Worm (Caenorhabditis elegans) whole organism, young adult: ENCODE measurements around the gene Y47D7A.2.

Experiments used
- B0035.1 ChIP-seq: sonication (generic microtip); optimal IDR thresholded peaks from 2 replicates; lab custom pipeline; 2016; ENCODE audit warnings: missing genetic modification characterization, mild to moderate bottlenecking, missing compliant biosample characterization, missing genotype, missing genetic modification reagents
- C06A6.2 ChIP-seq: fragments of 200-800 bp; sonication (Bioruptor generic); conservative IDR thresholded peaks from 2 replicates; pipeline ENCODE4 v1.3.6; 2022; ENCODE audit warnings: missing genetic modification characterization, missing compliant biosample characterization
- F22D6.2 ChIP-seq: sonication (generic microtip); optimal IDR thresholded peaks from 2 replicates; lab custom pipeline; 2016; ENCODE audit warnings: mild to moderate bottlenecking, missing genetic modification characterization, missing compliant biosample characterization
- F37B4.10 ChIP-seq: fragments of 200-800 bp; sonication (Bioruptor generic); IDR thresholded peaks from 2 replicates; pipeline ENCODE4 v1.3.6; 2022; ENCODE audit warnings: missing genetic modification characterization, missing compliant biosample characterization
- F55B11.4 ChIP-seq: sonication (generic microtip); optimal IDR thresholded peaks from 2 replicates; lab custom pipeline; 2016; ENCODE audit warnings: missing compliant biosample characterization, missing genetic modification characterization, borderline replicate concordance; ENCODE audit not compliant: insufficient read depth
- T26A5.8 ChIP-seq: sonication (generic microtip); optimal IDR thresholded peaks from 2 replicates; lab custom pipeline; 2016; ENCODE audit warnings: missing genetic modification characterization, missing compliant biosample characterization
- Y53G8AR.9 ChIP-seq: fragments of 200-800 bp; sonication (Bioruptor generic); conservative IDR thresholded peaks from 2 replicates; pipeline ENCODE4 v1.3.6; 2022; ENCODE audit warnings: missing genetic modification reagents, missing genetic modification characterization, missing compliant biosample characterization
- Y56A3A.18 ChIP-seq: fragments of 200-800 bp; sonication (Bioruptor generic); IDR thresholded peaks from 2 replicates; pipeline ENCODE4 v1.3.6; 2022; ENCODE audit warnings: missing genetic modification reagents, missing genetic modification characterization, missing compliant biosample characterization
- Y67H2A.10 ChIP-seq: fragments of 200-800 bp; sonication (Bioruptor generic); conservative IDR thresholded peaks from 2 replicates; pipeline ENCODE4 v1.3.6; 2022; ENCODE audit warnings: missing genetic modification reagents, missing genetic modification characterization, missing compliant biosample characterization
- akir-1 ChIP-seq: fragments of 200-800 bp; sonication (Bioruptor generic); optimal IDR thresholded peaks from 2 replicates; lab custom pipeline; 2018; ENCODE audit warnings: mild to moderate bottlenecking, missing genetic modification characterization, moderate library complexity, missing compliant biosample characterization
- ama-1 ChIP-seq, 3 experiments: fragments of 150-350 bp in 1 of 3; sonication (generic microtip) in 2 of 3; optimal IDR thresholded peaks; 2 replicates each; lab custom pipeline; 2014 to 2018; ENCODE audit warnings: missing biosample characterization in 2 of 3, missing genetic modification characterization in 2 of 3, missing genetic modification reagents in 2 of 3
- aptf-2 ChIP-seq: fragments of 200-800 bp; sonication (Bioruptor generic); conservative IDR thresholded peaks from 2 replicates; pipeline ENCODE4 v1.3.6; 2022; ENCODE audit warnings: missing genetic modification reagents, missing genetic modification characterization, missing compliant biosample characterization
- aptf-3 ChIP-seq: fragments of 200-800 bp; sonication (Bioruptor generic); IDR thresholded peaks from 2 replicates; pipeline ENCODE4 v1.3.6; 2022; ENCODE audit warnings: missing genetic modification characterization, missing compliant biosample characterization
- atf-7 ChIP-seq: sonication (generic microtip); optimal IDR thresholded peaks from 2 replicates; lab custom pipeline; 2017; ENCODE audit warnings: mild to moderate bottlenecking, missing genetic modification characterization, missing compliant biosample characterization
- attf-5 ChIP-seq: fragments of 200-800 bp; sonication (Bioruptor generic); optimal IDR thresholded peaks from 2 replicates; lab custom pipeline; 2018; ENCODE audit warnings: mild to moderate bottlenecking, missing genetic modification characterization, missing compliant biosample characterization
- attf-6 ChIP-seq: fragments of 200-800 bp; sonication (Bioruptor generic); IDR thresholded peaks from 2 replicates; pipeline ENCODE4 v1.3.6; 2022; ENCODE audit warnings: missing genetic modification reagents, missing genetic modification characterization, missing compliant biosample characterization
- ccch-3 ChIP-seq: fragments of 200-800 bp; sonication (Bioruptor generic); optimal IDR thresholded peaks from 2 replicates; lab custom pipeline; 2018; ENCODE audit warnings: mild to moderate bottlenecking, missing genetic modification characterization, missing compliant biosample characterization
- ceh-100 ChIP-seq: fragments of 200-800 bp; sonication (Bioruptor generic); IDR thresholded peaks from 2 replicates; pipeline ENCODE4 v1.3.6; 2022; ENCODE audit warnings: missing genetic modification reagents, missing genetic modification characterization, missing compliant biosample characterization
- ceh-79 ChIP-seq: sonication (generic microtip); optimal IDR thresholded peaks from 2 replicates; lab custom pipeline; 2017; ENCODE audit warnings: mild to moderate bottlenecking, missing genetic modification characterization, missing compliant biosample characterization
- ceh-91 ChIP-seq: fragments of 200-800 bp; sonication (Bioruptor generic); IDR thresholded peaks from 2 replicates; pipeline ENCODE4 v1.3.6; 2022; ENCODE audit warnings: missing genetic modification reagents, missing genetic modification characterization, missing compliant biosample characterization
- efl-1 ChIP-seq: fragments of 150-350 bp; optimal IDR thresholded peaks from 2 replicates; lab custom pipeline; 2014; ENCODE audit warnings: missing biosample characterization, missing genetic modification reagents, missing genetic modification characterization
- egl-18 ChIP-seq: fragments of 200-800 bp; sonication (Bioruptor generic); IDR thresholded peaks from 2 replicates; pipeline ENCODE4 v1.3.6; 2022; ENCODE audit warnings: missing genetic modification reagents, missing genetic modification characterization, missing compliant biosample characterization
- fkh-3 ChIP-seq: sonication (generic microtip); optimal IDR thresholded peaks from 2 replicates; lab custom pipeline; 2016; ENCODE audit warnings: mild to moderate bottlenecking, missing genetic modification characterization, missing compliant biosample characterization
- gei-17 ChIP-seq: fragments of 200-800 bp; sonication (Bioruptor generic); optimal IDR thresholded peaks from 2 replicates; lab custom pipeline; 2018; ENCODE audit warnings: mild to moderate bottlenecking, missing genetic modification characterization, missing compliant biosample characterization
- him-1 ChIP-seq: sonication (generic microtip); optimal IDR thresholded peaks from 2 replicates; lab custom pipeline; 2016; ENCODE audit warnings: missing genotype, missing genetic modification reagents, missing genetic modification characterization, missing compliant biosample characterization
- hlh-12 ChIP-seq: sonication (generic microtip); optimal IDR thresholded peaks from 2 replicates; lab custom pipeline; 2016; ENCODE audit warnings: missing genetic modification characterization, missing compliant biosample characterization
- hmg-20 ChIP-seq: fragments of 200-800 bp; sonication (Bioruptor generic); IDR thresholded peaks from 2 replicates; pipeline ENCODE4 v1.3.6; 2022; ENCODE audit warnings: missing genetic modification reagents, missing genetic modification characterization, missing compliant biosample characterization
- let-526 ChIP-seq: fragments of 200-800 bp; sonication (Bioruptor generic); IDR thresholded peaks from 2 replicates; pipeline ENCODE4 v1.3.6; 2022; ENCODE audit warnings: missing genetic modification reagents, missing genetic modification characterization, missing compliant biosample characterization
- lin-54 ChIP-seq: fragments of 200-800 bp; sonication (Bioruptor generic); optimal IDR thresholded peaks from 2 replicates; lab custom pipeline; 2018; ENCODE audit warnings: mild to moderate bottlenecking, missing genetic modification characterization, missing compliant biosample characterization
- lir-1 ChIP-seq: fragments of 200-800 bp; sonication (Bioruptor generic); conservative IDR thresholded peaks from 2 replicates; pipeline ENCODE4 v1.3.6; 2022; ENCODE audit warnings: missing genetic modification reagents, missing genetic modification characterization, missing compliant biosample characterization
- mcd-1 ChIP-seq: fragments of 200-800 bp; sonication (Bioruptor generic); IDR thresholded peaks from 2 replicates; pipeline ENCODE4 v1.3.6; 2022; ENCODE audit warnings: missing genetic modification reagents, missing genetic modification characterization, missing compliant biosample characterization
- mel-28 ChIP-seq: sonication (generic microtip); optimal IDR thresholded peaks from 2 replicates; lab custom pipeline; 2016; ENCODE audit warnings: borderline replicate concordance, mild to moderate bottlenecking, missing genetic modification characterization, missing compliant biosample characterization
- nfya-1 ChIP-seq: sonication (generic microtip); optimal IDR thresholded peaks from 2 replicates; lab custom pipeline; 2017; ENCODE audit warnings: antibody characterized with exemption, missing compliant biosample characterization, missing genetic modification characterization, borderline replicate concordance; ENCODE audit not compliant: insufficient read depth
- nhr-27 ChIP-seq: fragments of 200-800 bp; sonication (Bioruptor generic); optimal IDR thresholded peaks from 2 replicates; lab custom pipeline; 2018; ENCODE audit warnings: mild to moderate bottlenecking, missing genetic modification characterization, moderate library complexity, missing compliant biosample characterization
- nhr-80 ChIP-seq: sonication (generic microtip); optimal IDR thresholded peaks from 2 replicates; lab custom pipeline; 2016; ENCODE audit warnings: missing genetic modification characterization, missing compliant biosample characterization
- nhr-90 ChIP-seq: sonication (generic microtip); optimal IDR thresholded peaks from 2 replicates; lab custom pipeline; 2016; ENCODE audit warnings: missing genotype, mild to moderate bottlenecking, missing genetic modification characterization, missing compliant biosample characterization
- rcor-1 ChIP-seq: fragments of 200-800 bp; sonication (Bioruptor generic); IDR thresholded peaks from 2 replicates; pipeline ENCODE4 v1.3.6; 2022; ENCODE audit warnings: missing genetic modification reagents, missing genetic modification characterization, missing compliant biosample characterization
- rpc-1 ChIP-seq, 2 experiments: fragments of 150-350 bp in 1 of 2; sonication (generic microtip) in 1 of 2; optimal IDR thresholded peaks; 2 replicates each; lab custom pipeline; 2014 to 2018; ENCODE audit warnings: missing biosample characterization in 1 of 2, missing genetic modification characterization in 1 of 2, missing genetic modification reagents in 1 of 2, missing genotype in 1 of 2
- snpc-4 ChIP-seq, 5 experiments: fragments of 150-350 bp in 1 of 5; sonication (generic microtip) in 4 of 5; optimal IDR thresholded peaks; 2 replicates each; lab custom pipeline; 2014 to 2018; ENCODE audit warnings: missing genetic modification characterization in 5 of 5, missing biosample characterization in 3 of 5, antibody characterized with exemption in 2 of 5, mild to moderate bottlenecking in 2 of 5, missing compliant biosample characterization in 2 of 5, missing genotype in 2 of 5, moderate library complexity in 2 of 5, missing genetic modification reagents in 1 of 5
- xnd-1 ChIP-seq: sonication (generic microtip); optimal IDR thresholded peaks from 2 replicates; lab custom pipeline; 2016; ENCODE audit warnings: missing genotype, missing genetic modification reagents, missing genetic modification characterization, missing compliant biosample characterization
- ztf-18 ChIP-seq: sonication (generic microtip); optimal IDR thresholded peaks from 2 replicates; lab custom pipeline; 2016; ENCODE audit warnings: missing genotype, mild to moderate bottlenecking, missing genetic modification characterization, missing compliant biosample characterization
- ztf-22 ChIP-seq: fragments of 200-800 bp; sonication (Bioruptor generic); optimal IDR thresholded peaks from 2 replicates; lab custom pipeline; 2018; ENCODE audit warnings: mild to moderate bottlenecking, missing genetic modification characterization, moderate library complexity, missing compliant biosample characterization
- ztf-25 ChIP-seq: fragments of 200-800 bp; sonication (Bioruptor generic); IDR thresholded peaks from 2 replicates; pipeline ENCODE4 v1.3.6; 2022; ENCODE audit warnings: missing genetic modification reagents, missing genetic modification characterization, missing compliant biosample characterization
- ztf-26 ChIP-seq: sonication (generic microtip); optimal IDR thresholded peaks from 2 replicates; lab custom pipeline; 2017; ENCODE audit warnings: missing genetic modification characterization, missing compliant biosample characterization
- ztf-6 ChIP-seq: fragments of 200-800 bp; sonication (Bioruptor generic); IDR thresholded peaks from 2 replicates; pipeline ENCODE4 v1.3.6; 2022; ENCODE audit warnings: missing genetic modification reagents, missing genetic modification characterization, missing compliant biosample characterization

The Y47D7A.2 gene

DNA sequence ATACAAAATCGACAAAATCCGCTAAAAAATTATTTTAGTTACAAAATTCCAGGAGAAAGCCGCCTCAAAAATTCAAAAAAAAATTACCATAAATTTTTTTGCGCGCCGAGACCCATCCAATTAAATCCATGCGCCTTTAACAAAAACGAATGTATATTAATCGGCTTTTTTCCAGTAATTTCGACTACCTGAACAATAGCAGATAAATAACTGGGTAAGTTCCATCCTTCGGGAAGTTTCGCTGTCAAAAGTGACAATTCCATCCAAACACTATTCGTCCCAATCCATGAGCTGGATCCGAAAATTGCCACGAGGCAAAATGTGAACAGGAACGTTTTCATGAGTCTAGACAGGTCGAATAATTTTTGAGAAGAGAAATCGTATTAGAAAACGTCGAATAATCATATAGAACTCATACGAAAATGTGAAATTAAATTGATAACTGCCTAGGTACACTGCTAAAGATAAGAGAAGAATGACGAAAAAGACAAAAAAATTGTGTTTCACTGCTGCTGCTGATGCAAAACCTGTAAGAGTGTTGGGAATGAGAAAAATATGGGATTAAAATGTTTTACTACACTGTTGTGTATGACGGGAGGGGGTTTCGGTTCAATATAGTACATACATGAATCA, 22.8 kb downstream of the Y47D7A.2 start, which contains the start of gene rft-1:
rft-1 (minus strand) TSS at position 475 of the 633 bp plus-strand sequence.
- peak; percentile 47 for TF ChIP-seq nhr-80
- peak; percentile 40 for TF ChIP-seq him-1 (tag; lab: Kevin White, UChicago)
- no peak for TF ChIP-seq B0035.1 (tag; lab: Kevin White, UChicago)

DNA sequence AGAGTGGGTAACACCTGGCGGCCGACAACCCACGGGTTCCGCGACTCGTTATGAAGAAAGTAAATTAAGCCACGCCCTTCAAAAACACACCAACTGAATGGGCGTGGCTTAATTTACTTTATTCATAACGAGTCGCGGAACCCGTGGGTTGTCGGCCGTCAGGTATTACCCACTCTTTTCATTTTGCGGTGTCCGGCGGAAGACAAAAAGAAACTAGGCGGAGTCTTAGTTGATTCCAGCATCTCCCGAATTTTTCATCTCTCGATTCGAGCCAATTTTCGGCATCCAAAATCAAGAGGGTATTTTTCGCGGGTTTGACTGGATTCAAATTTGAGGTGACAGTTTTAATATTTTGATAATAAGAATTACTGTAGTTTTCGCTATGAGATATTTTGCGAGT, 27.6 kb downstream of the Y47D7A.2 start:
- TF ChIP-seq Y67H2A.10, result no peak
- TF ChIP-seq hlh-12 (tag; lab: Kevin White, UChicago), result no peak
- TF ChIP-seq akir-1 (GFP tag; lab: Kevin White, UChicago), result no peak
- TF ChIP-seq aptf-2 (GFP tag; lab: Robert Waterston, UW), result no peak
- TF ChIP-seq Y56A3A.18 (GFP tag; lab: Robert Waterston, UW), result no peak
- TF ChIP-seq F37B4.10 (GFP tag; lab: Robert Waterston, UW), result no peak
- TF ChIP-seq mel-28 (tag; lab: Kevin White, UChicago), result no peak
- no peak for TF ChIP-seq aptf-3 (GFP tag; lab: Robert Waterston, UW)
- no peak for TF ChIP-seq hmg-20 (GFP tag; lab: Robert Waterston, UW)
- no peak for TF ChIP-seq fkh-3 (tag; lab: Kevin White, UChicago)
- TF ChIP-seq ama-1 (optimal IDR thresholded peaks at IDR 0.05; lab: Kevin White, UChicago), result no peak
- TF ChIP-seq ama-1 (GFP tag; optimal IDR thresholded peaks at IDR 0.05; lab: Kevin White, UChicago), result no peak
- no peak for TF ChIP-seq nfya-1 (tag; lab: Kevin White, UChicago)
- TF ChIP-seq gei-17 (GFP tag; lab: Kevin White, UChicago), result no peak
- no peak for TF ChIP-seq ceh-79 (tag; lab: Kevin White, UChicago)
- TF ChIP-seq nhr-90 (tag; lab: Kevin White, UChicago), result no peak
- TF ChIP-seq snpc-4 (GFP tag; optimal IDR thresholded peaks at IDR 0.05; lab: Kevin White, UChicago), result peak; percentile 91
- TF ChIP-seq snpc-4 (tag; optimal IDR thresholded peaks at IDR 0.05; lab: Kevin White, UChicago), result peak; percentile 35 to 96 (median 93)
- TF ChIP-seq efl-1 (GFP tag; lab: Kevin White, UChicago), result peak; percentile 42
- TF ChIP-seq xnd-1, result peak; percentile 62
- no peak for TF ChIP-seq him-1 (tag; lab: Kevin White, UChicago)
- peak; percentile 50 for TF ChIP-seq lin-54
- peak; percentile 54; the same call in 1 of the 2 replicates for TF ChIP-seq mcd-1
- no peak for TF ChIP-seq F22D6.2 (tag; lab: Kevin White, UChicago)
- TF ChIP-seq nhr-27 (tag; lab: Kevin White, UChicago), result no peak
- no peak for TF ChIP-seq ztf-25
- TF ChIP-seq let-526 (GFP tag; lab: Robert Waterston, UW), result no peak
- peak; percentile 71 for TF ChIP-seq attf-6
- TF ChIP-seq ztf-22 (GFP tag; lab: Kevin White, UChicago), result no peak
- TF ChIP-seq ztf-6, result no peak
- no peak for TF ChIP-seq F55B11.4 (tag; lab: Kevin White, UChicago)
- TF ChIP-seq ceh-100 (GFP tag; lab: Robert Waterston, UW), result peak; percentile 61; the same call in 1 of the 2 replicates
- TF ChIP-seq atf-7 (tag; lab: Kevin White, UChicago), result no peak
- TF ChIP-seq ztf-26 (tag; lab: Kevin White, UChicago), result no peak
- no peak for TF ChIP-seq lir-1
- no peak for TF ChIP-seq attf-5 (GFP tag; lab: Kevin White, UChicago)
- TF ChIP-seq C06A6.2 (GFP tag; lab: Robert Waterston, UW), result no peak
- TF ChIP-seq Y53G8AR.9 (GFP tag; lab: Robert Waterston, UW), result no peak
- no peak for TF ChIP-seq ceh-91 (GFP tag; lab: Robert Waterston, UW)
- no peak for TF ChIP-seq rcor-1
- no peak for TF ChIP-seq egl-18 (GFP tag; lab: Robert Waterston, UW)
- TF ChIP-seq ztf-18 (tag; lab: Kevin White, UChicago), result no peak
- no peak for TF ChIP-seq ccch-3 (GFP tag; lab: Kevin White, UChicago)
- TF ChIP-seq T26A5.8, result no peak
- no peak for TF ChIP-seq rpc-1 (optimal IDR thresholded peaks at IDR 0.05; lab: Kevin White, UChicago)
- no peak for TF ChIP-seq rpc-1 (tag; optimal IDR thresholded peaks at IDR 0.05; lab: Kevin White, UChicago)
- no peak for TF ChIP-seq B0035.1 (tag; lab: Kevin White, UChicago)
